Worm (Caenorhabditis elegans) whole organism, L3 larva: ENCODE results near the gene fli-1.

ENCODE experiments used
- ceh-16 ChIP-seq: sonication (generic microtip); optimal IDR thresholded peaks from 2 replicates; lab custom pipeline; 2017; ENCODE audit warnings: missing biosample characterization, missing genetic modification characterization
- daf-12 ChIP-seq: fragments of 150-350 bp; optimal IDR thresholded peaks from 2 replicates; lab custom pipeline; 2014; ENCODE audit warnings: missing biosample characterization, missing genetic modification reagents, missing genetic modification characterization
- egl-27 ChIP-seq: sonication (generic microtip); optimal IDR thresholded peaks from 4 replicates; lab custom pipeline; 2017; ENCODE audit warnings: missing biosample characterization, missing genetic modification reagents, missing genetic modification characterization
- egl-5 ChIP-seq: fragments of 150-350 bp; optimal IDR thresholded peaks from 2 replicates; lab custom pipeline; 2017; ENCODE audit warnings: missing biosample characterization, missing genetic modification reagents, missing genetic modification characterization, inconsistent platforms
- elt-2 ChIP-seq: sonication (generic microtip); optimal IDR thresholded peaks from 2 replicates; lab custom pipeline; 2016; ENCODE audit warnings: missing genetic modification reagents, mild to moderate bottlenecking, missing genetic modification characterization, missing compliant biosample characterization
- elt-3 ChIP-seq, 3 experiments: fragments of 150-350 bp in 1 of 3; sonication (generic microtip) in 2 of 3; optimal IDR thresholded peaks; 2 replicates in 2 of 3; 4 replicates in 1 of 3; lab custom pipeline; 2014 to 2017; ENCODE audit warnings: missing biosample characterization in 3 of 3, missing genetic modification characterization in 3 of 3
- fkh-2 ChIP-seq: fragments of 150-350 bp; optimal IDR thresholded peaks from 2 replicates; lab custom pipeline; 2014; ENCODE audit warnings: missing biosample characterization, missing genetic modification reagents, missing genetic modification characterization
- fos-1 ChIP-seq: fragments of 150-350 bp; optimal IDR thresholded peaks from 2 replicates; lab custom pipeline; 2014; ENCODE audit warnings: missing biosample characterization, missing genetic modification characterization
- hmg-11 ChIP-seq: sonication (generic microtip); optimal IDR thresholded peaks from 2 replicates; lab custom pipeline; 2016; ENCODE audit warnings: missing genetic modification characterization, missing compliant biosample characterization
- jun-1 ChIP-seq: fragments of 150-350 bp; optimal IDR thresholded peaks from 2 replicates; lab custom pipeline; 2014; ENCODE audit warnings: missing biosample characterization, missing genetic modification reagents, missing genetic modification characterization
- lin-39 ChIP-seq: fragments of 150-350 bp; optimal IDR thresholded peaks from 2 replicates; lab custom pipeline; 2018; ENCODE audit warnings: missing biosample characterization, missing genetic modification reagents, missing genetic modification characterization
- lsy-12 ChIP-seq: sonication (generic microtip); optimal IDR thresholded peaks from 2 replicates; lab custom pipeline; 2016; ENCODE audit warnings: mild to moderate bottlenecking, missing genetic modification characterization, missing compliant biosample characterization
- mdl-1 ChIP-seq: fragments of 150-350 bp; optimal IDR thresholded peaks from 2 replicates; lab custom pipeline; 2014; ENCODE audit warnings: missing biosample characterization, missing genetic modification characterization
- mml-1 ChIP-seq: fragments of 150-350 bp; sonication (generic microtip); optimal IDR thresholded peaks from 3 replicates; lab custom pipeline; 2014; ENCODE audit warnings: missing biosample characterization, missing genetic modification characterization
- nfya-1 ChIP-seq: sonication (generic microtip); optimal IDR thresholded peaks from 2 replicates; lab custom pipeline; 2017; ENCODE audit warnings: missing genetic modification characterization, mild to moderate bottlenecking, missing compliant biosample characterization, antibody characterized with exemption, moderate library complexity; ENCODE audit not compliant: insufficient read depth
- nhr-11 ChIP-seq: fragments of 150-350 bp; optimal IDR thresholded peaks from 2 replicates; lab custom pipeline; 2014; ENCODE audit warnings: missing biosample characterization, missing genetic modification characterization
- nhr-23 ChIP-seq: fragments of 150-350 bp; optimal IDR thresholded peaks from 2 replicates; lab custom pipeline; 2014; ENCODE audit warnings: missing biosample characterization, missing genetic modification reagents, missing genetic modification characterization
- nhr-237 ChIP-seq: fragments of 150-350 bp; optimal IDR thresholded peaks from 2 replicates; lab custom pipeline; 2014; ENCODE audit warnings: missing biosample characterization, missing genetic modification characterization
- nhr-25 ChIP-seq: sonication (generic microtip); optimal IDR thresholded peaks from 2 replicates; lab custom pipeline; 2017; ENCODE audit warnings: missing biosample characterization, missing genetic modification characterization
- nhr-43 ChIP-seq: sonication (generic microtip); optimal IDR thresholded peaks from 2 replicates; lab custom pipeline; 2016; ENCODE audit warnings: mild to moderate bottlenecking, missing genetic modification characterization, missing compliant biosample characterization; ENCODE audit not compliant: poor library complexity, severe bottlenecking
- nhr-67 ChIP-seq: fragments of 150-350 bp; optimal IDR thresholded peaks from 2 replicates; lab custom pipeline; 2014; ENCODE audit warnings: missing biosample characterization, missing genetic modification characterization
- nhr-76 ChIP-seq: fragments of 150-350 bp; sonication (generic microtip); optimal IDR thresholded peaks from 5 replicates; lab custom pipeline; 2014; ENCODE audit warnings: missing biosample characterization, missing genetic modification characterization
- pha-4 ChIP-seq: fragments of 150-350 bp; optimal IDR thresholded peaks from 2 replicates; lab custom pipeline; 2014; ENCODE audit warnings: missing biosample characterization, missing genetic modification reagents, missing genetic modification characterization
- pqm-1 ChIP-seq: fragments of 150-350 bp; optimal IDR thresholded peaks from 2 replicates; lab custom pipeline; 2017; ENCODE audit warnings: missing biosample characterization, missing genetic modification characterization, inconsistent platforms
- sea-2 ChIP-seq: fragments of 150-350 bp; sonication (generic microtip); optimal IDR thresholded peaks from 4 replicates; lab custom pipeline; 2014; ENCODE audit warnings: missing biosample characterization, missing genetic modification reagents, missing genetic modification characterization
- skn-1 ChIP-seq: fragments of 150-350 bp; optimal IDR thresholded peaks from 2 replicates; lab custom pipeline; 2014; ENCODE audit warnings: missing biosample characterization, missing genetic modification characterization
- snpc-4 ChIP-seq: fragments of 150-350 bp; optimal IDR thresholded peaks from 2 replicates; lab custom pipeline; 2014; ENCODE audit warnings: missing biosample characterization, missing genetic modification characterization
- tbx-2 ChIP-seq: sonication (generic microtip); optimal IDR thresholded peaks from 2 replicates; lab custom pipeline; 2016; ENCODE audit warnings: mild to moderate bottlenecking, missing genetic modification characterization, missing compliant biosample characterization
- unc-39 ChIP-seq: sonication (generic microtip); optimal IDR thresholded peaks from 4 replicates; lab custom pipeline; 2017; ENCODE audit warnings: missing biosample characterization, missing genetic modification characterization
- unc-62 ChIP-seq: fragments of 150-350 bp; sonication (generic microtip); optimal IDR thresholded peaks from 4 replicates; lab custom pipeline; 2014; ENCODE audit warnings: missing biosample characterization, missing genetic modification reagents, missing genetic modification characterization
- ztf-11 ChIP-seq: fragments of 150-350 bp; optimal IDR thresholded peaks from 2 replicates; lab custom pipeline; 2014; ENCODE audit warnings: missing biosample characterization, missing genetic modification characterization

The fli-1 gene

DNA sequence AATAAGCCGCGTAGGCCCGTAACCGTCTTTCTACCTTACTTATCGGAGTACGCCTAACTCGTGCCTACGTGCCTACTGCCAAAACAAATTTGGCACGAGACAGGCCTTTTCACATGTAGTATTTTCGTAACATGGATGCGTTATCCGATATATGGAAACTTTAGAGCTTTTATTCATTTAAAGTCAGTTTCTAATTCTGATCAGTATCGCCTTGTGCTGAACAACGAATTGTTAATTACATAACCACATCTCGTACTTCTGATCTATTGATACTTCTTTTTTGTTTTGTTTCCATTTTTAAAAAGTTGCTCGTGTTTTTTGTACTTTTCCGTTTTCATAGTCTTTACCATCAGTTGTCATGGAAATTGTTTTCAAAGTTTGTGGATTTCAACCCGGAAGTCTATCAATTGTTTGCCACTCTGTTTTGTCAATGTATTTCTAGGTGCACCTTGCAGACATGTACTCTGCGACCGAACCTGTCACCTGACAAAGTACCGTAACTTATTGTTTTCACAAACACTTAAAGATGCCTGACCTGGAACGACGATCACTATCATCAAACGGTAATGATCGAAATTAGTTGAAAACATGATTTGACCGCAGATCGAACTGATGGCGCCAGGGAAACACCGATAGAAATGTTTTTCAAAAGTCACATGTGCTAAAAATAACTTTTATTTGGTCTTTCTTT, 25.7 kb downstream of the fli-1 start:
- TF ChIP-seq egl-27 (tag; lab: Kevin White, UChicago) (no peak), pha-4 (tag; lab: Kevin White, UChicago) (no peak), nhr-67 (tag; lab: Kevin White, UChicago) (no peak), fkh-2 (tag; lab: Kevin White, UChicago) (no peak), ztf-11 (tag; lab: Kevin White, UChicago) (no peak), pqm-1 (tag; lab: Kevin White, UChicago) (no peak), elt-2 (tag; lab: Kevin White, UChicago) (no peak), hmg-11 (tag; lab: Kevin White, UChicago) (no peak), nhr-76 (tag; lab: Kevin White, UChicago) (no peak), mdl-1 (no peak), daf-12 (tag; lab: Kevin White, UChicago) (no peak), lin-39 (no peak), ceh-16 (no peak)

- TF ChIP-seq elt-2 (tag; lab: Kevin White, UChicago) (peak; percentile 98), skn-1 (tag; lab: Kevin White, UChicago) (peak; percentile 48), jun-1 (tag; lab: Kevin White, UChicago) (peak; percentile 75), nhr-23 (tag; lab: Kevin White, UChicago) (no peak), pqm-1 (tag; lab: Kevin White, UChicago) (peak; percentile 99), pha-4 (tag; lab: Kevin White, UChicago) (peak; percentile 70), tbx-2 (tag; lab: Kevin White, UChicago) (no peak), nhr-11 (tag; lab: Kevin White, UChicago) (no peak)
These were observed 26.6 kb downstream of the fli-1 start for ce11 chrIII:8656957-8657356.

DNA sequence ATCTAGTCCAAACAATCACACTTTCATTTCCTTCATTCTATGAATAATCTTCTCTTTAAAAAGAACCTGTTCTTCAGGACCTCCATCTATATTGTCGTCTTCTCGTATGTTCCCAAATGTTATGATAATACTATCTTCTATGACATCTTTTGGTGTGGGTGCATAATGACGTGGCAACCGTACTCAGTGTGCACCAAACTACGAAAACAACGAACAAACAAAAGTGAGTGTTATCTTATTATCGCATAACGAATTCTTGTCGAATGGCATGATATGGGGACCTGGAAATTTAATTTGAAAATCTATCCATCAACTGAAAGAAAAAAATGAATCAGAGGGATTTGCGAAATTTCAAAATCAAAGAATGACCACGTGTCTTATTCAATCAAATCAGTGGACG, 27.5 kb downstream of the fli-1 start:
- TF ChIP-seq lsy-12 (tag; lab: Kevin White, UChicago) (no peak), elt-3 (tag; optimal IDR thresholded peaks at IDR 0.05; lab: Kevin White, UChicago) (no peak), unc-62 (GFP tag; lab: Kevin White, UChicago) (no peak), egl-27 (tag; lab: Kevin White, UChicago) (no peak), unc-39 (tag; lab: Kevin White, UChicago) (no peak), snpc-4 (tag; lab: Kevin White, UChicago) (no peak), nhr-67 (tag; lab: Kevin White, UChicago) (no peak), egl-5 (tag; lab: Kevin White, UChicago) (no peak), sea-2 (GFP tag; lab: Kevin White, UChicago) (no peak), mdl-1 (no peak), nhr-11 (tag; lab: Kevin White, UChicago) (no peak), fos-1 (tag; lab: Kevin White, UChicago) (no peak)

ce11 chrIII:8655412-8655811, 28.1 kb downstream of the fli-1 start:
- no peak for TF ChIP-seq nhr-237 (tag; lab: Kevin White, UChicago)
- TF ChIP-seq nhr-25 (tag; lab: Kevin White, UChicago) = peak; percentile 7
- TF ChIP-seq mml-1 (tag; lab: Kevin White, UChicago) = peak; percentile 71
- TF ChIP-seq snpc-4 (tag; lab: Kevin White, UChicago) = no peak
- TF ChIP-seq fkh-2 (tag; lab: Kevin White, UChicago) = no peak
- TF ChIP-seq nfya-1 = peak; percentile 5

DNA sequence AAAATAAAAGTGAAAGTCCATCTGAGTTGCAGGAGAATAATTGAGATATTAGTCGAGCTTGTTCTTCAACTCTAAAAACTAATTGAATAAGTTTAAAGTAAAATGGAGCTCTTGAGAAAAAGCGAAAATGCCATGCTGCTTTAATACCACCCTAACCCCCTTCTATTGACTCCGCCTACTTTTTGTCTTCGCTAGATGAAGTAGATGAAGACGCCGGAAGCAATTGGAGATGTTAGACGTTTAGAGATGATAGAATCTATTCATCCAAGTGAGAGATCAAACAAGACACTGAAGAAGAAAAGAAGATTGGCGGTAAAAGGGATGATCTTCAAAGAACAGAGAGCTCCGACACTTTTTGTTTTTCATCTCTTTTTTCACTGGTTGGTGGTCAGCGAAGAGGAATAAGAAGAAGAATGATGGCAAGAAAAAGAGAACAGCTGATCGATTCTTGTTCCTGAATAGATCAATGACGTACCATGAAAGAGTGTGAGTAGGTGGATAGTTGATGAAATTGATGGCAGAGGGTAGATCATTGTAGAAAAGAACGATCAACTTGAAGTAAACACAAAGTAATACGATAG, 29.0 kb downstream of the fli-1 start:
- TF ChIP-seq fos-1 (tag; lab: Kevin White, UChicago) (no peak), lin-39 (peak; percentile 24), nhr-25 (tag; lab: Kevin White, UChicago) (peak; percentile 2), nhr-43 (tag; lab: Kevin White, UChicago) (peak; percentile 49)
